Worm (Caenorhabditis elegans): ENCODE data around the gene C55C3.1.

C55C3.1 gene

ce11 chrIV:5762770-5763169 is 53.9 kb downstream of the C55C3.1 start (continued):
- no peak for TF ChIP-seq skn-1 (tag; optimal IDR thresholded peaks at IDR 0.05)
- TF ChIP-seq fkh-4 (tag; optimal IDR thresholded peaks at IDR 0.05; ENCODE audit: borderline replicate concordance), result no peak
- no peak for TF ChIP-seq unc-130 (tag; optimal IDR thresholded peaks at IDR 0.05)
- no peak for TF ChIP-seq pax-3 (tag; optimal IDR thresholded peaks at IDR 0.05)
- no peak for TF ChIP-seq ces-1 (GFP tag; optimal IDR thresholded peaks at IDR 0.05)
- no peak for TF ChIP-seq dpl-1 (GFP tag; optimal IDR thresholded peaks at IDR 0.05)
- no peak for TF ChIP-seq lir-3 (tag; optimal IDR thresholded peaks at IDR 0.05; ENCODE audit: poor library complexity)
- TF ChIP-seq nhr-90 (tag; optimal IDR thresholded peaks at IDR 0.05; ENCODE audit: poor library complexity), result peak; percentile 36
- TF ChIP-seq hlh-17 (GFP tag; optimal IDR thresholded peaks at IDR 0.05; ENCODE audit: borderline replicate concordance), result no peak
- TF ChIP-seq zag-1 (tag; optimal IDR thresholded peaks at IDR 0.05), result no peak
- TF ChIP-seq mdl-1 (tag; optimal IDR thresholded peaks at IDR 0.05), result peak in 1 of 2 experiments; percentile 10
- TF ChIP-seq fkh-8 (tag; optimal IDR thresholded peaks at IDR 0.05), result no peak
- no peak for TF ChIP-seq hpl-2 (GFP tag; optimal IDR thresholded peaks at IDR 0.05)
- no peak for TF ChIP-seq fkh-10 (GFP tag; optimal IDR thresholded peaks at IDR 0.05)
- TF ChIP-seq nhr-76 (tag; optimal IDR thresholded peaks at IDR 0.05), result no peak
- no peak for TF ChIP-seq pag-3 (tag; optimal IDR thresholded peaks at IDR 0.05; ENCODE audit: borderline replicate concordance, insufficient read depth)
- TF ChIP-seq snpc-4 (tag; optimal IDR thresholded peaks at IDR 0.05), result no peak
- no peak for TF ChIP-seq Y116A8C.19 (tag; optimal IDR thresholded peaks at IDR 0.05; ENCODE audit: borderline replicate concordance)
- TF ChIP-seq rnt-1 (tag; optimal IDR thresholded peaks at IDR 0.05), result no peak
- no peak for TF ChIP-seq nhr-237 (tag; optimal IDR thresholded peaks at IDR 0.05)
- TF ChIP-seq lin-14 (GFP tag; optimal IDR thresholded peaks at IDR 0.05), result peak; percentile 41
- peak; percentile 77 for TF ChIP-seq nhr-85 (tag)
- TF ChIP-seq hlh-4 (tag; optimal IDR thresholded peaks at IDR 0.05), result no peak
- TF ChIP-seq tlp-1 (tag; optimal IDR thresholded peaks at IDR 0.05), result no peak
- no peak for TF ChIP-seq dsc-1 (tag; optimal IDR thresholded peaks at IDR 0.05)
- no peak for TF ChIP-seq nhr-28 (tag; optimal IDR thresholded peaks at IDR 0.05)
- no peak for TF ChIP-seq aly-2 (tag; optimal IDR thresholded peaks at IDR 0.05)
- no peak for TF ChIP-seq ceh-82 (tag; optimal IDR thresholded peaks at IDR 0.05)
- TF ChIP-seq ceh-8 (GFP tag; optimal IDR thresholded peaks at IDR 0.05), result no peak
- TF ChIP-seq ztf-4 (tag; optimal IDR thresholded peaks at IDR 0.05), result no peak
- TF ChIP-seq nhr-84 (tag; optimal IDR thresholded peaks at IDR 0.05), result no peak
- TF ChIP-seq C04F5.9 (tag; optimal IDR thresholded peaks at IDR 0.05), result no peak
- TF ChIP-seq nhr-71 (tag; optimal IDR thresholded peaks at IDR 0.05), result peak; percentile 55
- TF ChIP-seq sptf-1 (tag; optimal IDR thresholded peaks at IDR 0.05), result no peak
- TF ChIP-seq unc-62 (GFP tag; optimal IDR thresholded peaks at IDR 0.05), result no peak
- no peak for TF ChIP-seq egl-27 (tag; optimal IDR thresholded peaks at IDR 0.05)
- TF ChIP-seq unc-30 (tag; optimal IDR thresholded peaks at IDR 0.05), result no peak
- TF ChIP-seq sup-37 (GFP tag; optimal IDR thresholded peaks at IDR 0.05), result no peak
- TF ChIP-seq egl-13 (tag; optimal IDR thresholded peaks at IDR 0.05), result no peak
- TF ChIP-seq jun-1 (tag; optimal IDR thresholded peaks at IDR 0.05), result no peak
- no peak for TF ChIP-seq aha-1 (tag; optimal IDR thresholded peaks at IDR 0.05)
- peak; percentile 4 for TF ChIP-seq nhr-47 (tag; optimal IDR thresholded peaks at IDR 0.05)
- TF ChIP-seq mep-1 (tag; optimal IDR thresholded peaks at IDR 0.05), result no peak
- TF ChIP-seq lin-15B (tag; optimal IDR thresholded peaks at IDR 0.05), result no peak
- TF ChIP-seq sox-4 (tag; optimal IDR thresholded peaks at IDR 0.05), result no peak
- TF ChIP-seq zip-4 (GFP tag; optimal IDR thresholded peaks at IDR 0.05), result no peak
- TF ChIP-seq ama-1 (optimal IDR thresholded peaks at IDR 0.05), result no peak
- TF ChIP-seq grh-1 (GFP tag; IDR thresholded peaks at IDR 0.05), result peak; percentile 32; the same call in 1 of the 2 replicates
- TF ChIP-seq ceh-63 (GFP tag; optimal IDR thresholded peaks at IDR 0.05), result no peak
- peak; percentile 43 for TF ChIP-seq elt-2 (tag; optimal IDR thresholded peaks at IDR 0.05)
- TF ChIP-seq elt-3 (tag; optimal IDR thresholded peaks at IDR 0.05), result peak in 5 of 6 experiments; percentile 4 to 60 (median 27)
- TF ChIP-seq C34B4.2 (tag; optimal IDR thresholded peaks at IDR 0.05), result no peak
- no peak for TF ChIP-seq ets-5 (GFP tag; IDR thresholded peaks at IDR 0.05)
